Fruit fly (Drosophila melanogaster): ENCODE data around the gene Ge-1.

The Ge-1 gene

dm6 chr2L:11123499-11123898, 22.8 kb upstream of the Ge-1 start, which contains the start of the genes Csl4 and Nup160 (continued):
- no peak for TF ChIP-seq CG7963 (GFP tag; IDR thresholded peaks at IDR 0.05; ENCODE audit: partially characterized antibody)
- TF ChIP-seq Ptx1 (GFP tag; IDR thresholded peaks at IDR 0.05), result peak; percentile 74
- TF ChIP-seq salm (tag; optimal IDR thresholded peaks at IDR 0.05), result no peak
- no peak; the same call in 1 of the 2 replicates for TF ChIP-seq bbx (GFP tag; IDR thresholded peaks at IDR 0.05; ENCODE audit: partially characterized antibody)
- TF ChIP-seq ind (GFP tag; optimal IDR thresholded peaks at IDR 0.05), result peak; percentile 81
- peak; percentile 36; the same call in 1 of the 2 replicates for TF ChIP-seq CG10959 (GFP tag; IDR thresholded peaks at IDR 0.05)
- TF ChIP-seq nau (GFP tag; optimal IDR thresholded peaks at IDR 0.05), result no peak
- TF ChIP-seq Taf1 (GFP tag; IDR thresholded peaks at IDR 0.05), result peak; percentile 55; the same call in 1 of the 2 replicates
- TF ChIP-seq CG11093 (GFP tag; IDR thresholded peaks at IDR 0.05), result peak; percentile 52; the same call in 1 of the 3 replicates
- TF ChIP-seq CG11456 (GFP tag; IDR thresholded peaks at IDR 0.05), result peak; percentile 82
- peak; percentile 41 for TF ChIP-seq cwo (GFP tag; optimal IDR thresholded peaks at IDR 0.05)
- peak; percentile 92 for TF ChIP-seq CG13624 (GFP tag; optimal IDR thresholded peaks at IDR 0.05)
- peak; percentile 89 for TF ChIP-seq Side (GFP tag; optimal IDR thresholded peaks at IDR 0.05)
- no peak for TF ChIP-seq gsb-n (tag; optimal IDR thresholded peaks at IDR 0.05)
- peak; percentile 67 for TF ChIP-seq cato (GFP tag; optimal IDR thresholded peaks at IDR 0.05; ENCODE audit: borderline replicate concordance)
- peak; percentile 86 for TF ChIP-seq pum (GFP tag; optimal IDR thresholded peaks at IDR 0.05)
- TF ChIP-seq dimm (GFP tag; IDR thresholded peaks at IDR 0.05), result no peak
- TF ChIP-seq B-H2 (GFP tag; optimal IDR thresholded peaks at IDR 0.05), result peak; percentile 76
- TF ChIP-seq maf-S (GFP tag; optimal IDR thresholded peaks at IDR 0.05), result peak; percentile 83
- no peak for TF ChIP-seq Gsc (GFP tag; IDR thresholded peaks at IDR 0.05)
- no peak for TF ChIP-seq gem (tag; optimal IDR thresholded peaks at IDR 0.05)
- peak; percentile 65 for TF ChIP-seq CG18011 (GFP tag; optimal IDR thresholded peaks at IDR 0.05)
- TF ChIP-seq D19B (GFP tag; optimal IDR thresholded peaks at IDR 0.05), result no peak
- peak; percentile 85 for TF ChIP-seq fu2 (GFP tag; optimal IDR thresholded peaks at IDR 0.05)
- TF ChIP-seq ATbp (GFP tag; optimal IDR thresholded peaks at IDR 0.05), result no peak
- no peak for TF ChIP-seq CG15479 (GFP tag; optimal IDR thresholded peaks at IDR 0.05)
- TF ChIP-seq CG14667 (GFP tag; IDR thresholded peaks at IDR 0.05), result 0 out of 2 replicates have a peak, but pooled peaks have one; percentile 34
- peak; percentile 9; the same call in 1 of the 2 replicates for TF ChIP-seq sim (GFP tag; IDR thresholded peaks at IDR 0.05)
- peak; percentile 69 for TF ChIP-seq CG5245 (GFP tag; optimal IDR thresholded peaks at IDR 0.05)
- peak; percentile 65 for TF ChIP-seq CrebB (tag; optimal IDR thresholded peaks at IDR 0.05)
- TF ChIP-seq Xrp1 (GFP tag; IDR thresholded peaks at IDR 0.05), result peak; percentile 83
- no peak for TF ChIP-seq Eip74EF (GFP tag; optimal IDR thresholded peaks at IDR 0.05)
- peak; percentile 29; the same call in 1 of the 2 replicates for TF ChIP-seq Dref (GFP tag; IDR thresholded peaks at IDR 0.05)
- TF ChIP-seq grn (GFP tag; optimal IDR thresholded peaks at IDR 0.05), result no peak
- TF ChIP-seq corto (GFP tag; optimal IDR thresholded peaks at IDR 0.05), result no peak
- no peak for TF ChIP-seq BtbVII (GFP tag; optimal IDR thresholded peaks at IDR 0.05)
- TF ChIP-seq GATAe (GFP tag; conservative IDR thresholded peaks at IDR 0.05), result no peak
- TF ChIP-seq insv (GFP tag; optimal IDR thresholded peaks at IDR 0.05), result peak in 1 of 2 experiments; percentile 19
- TF ChIP-seq dysf (GFP tag; IDR thresholded peaks at IDR 0.05), result peak; percentile 71; the same call in 2 of the 3 replicates
- peak; percentile 7 for TF ChIP-seq CG7271 (tag; optimal IDR thresholded peaks at IDR 0.05)
- no peak for TF ChIP-seq CG31441 (GFP tag; IDR thresholded peaks at IDR 0.05)
- TF ChIP-seq CG30403 (GFP tag; optimal IDR thresholded peaks at IDR 0.05), result peak; percentile 89
- TF ChIP-seq CG11504 (tag; optimal IDR thresholded peaks at IDR 0.05), result no peak
- no peak for TF ChIP-seq hkb (optimal IDR thresholded peaks at IDR 0.05)
- peak; percentile 85 for TF ChIP-seq hkb (GFP tag; IDR thresholded peaks at IDR 0.05)
- TF ChIP-seq Mes4 (GFP tag; optimal IDR thresholded peaks at IDR 0.05), result peak; percentile 69
- TF ChIP-seq CG12744 (GFP tag; optimal IDR thresholded peaks at IDR 0.05), result peak; percentile 79
- TF ChIP-seq CG30020 (tag; optimal IDR thresholded peaks at IDR 0.05), result peak; percentile 73
- TF ChIP-seq CG3281 (GFP tag; optimal IDR thresholded peaks at IDR 0.05), result peak; percentile 72
- no peak for TF ChIP-seq Hr39 (optimal IDR thresholded peaks at IDR 0.05)
- 0 out of 2 replicates have a peak, but pooled peaks have one; percentile 32 for TF ChIP-seq hbn (GFP tag; IDR thresholded peaks at IDR 0.05; ENCODE audit: partially characterized antibody)

Measured in whole organism, embryonic.